Fruit fly (Drosophila melanogaster) whole organism, embryonic: Measurements from ENCODE around the gene p23.

Experiments
- CG6175 ChIP-seq: fragments of 200-800 bp; sonication (Bioruptor generic); IDR thresholded peaks from 3 replicates; pipeline ENCODE4 v1.3.6; 2022; ENCODE audit warnings: missing biosample characterization, missing genetic modification characterization
- D19B ChIP-seq: fragments of 200-800 bp; sonication (Bioruptor generic); optimal IDR thresholded peaks from 2 replicates; lab custom pipeline; 2017; ENCODE audit warnings: missing biosample characterization, mild to moderate bottlenecking, missing genetic modification characterization
- Hmr ChIP-seq: fragments of 200-800 bp; sonication (Bioruptor generic); optimal IDR thresholded peaks from 3 replicates; lab custom pipeline; 2017; ENCODE audit warnings: mild to moderate bottlenecking, missing biosample characterization, missing genetic modification reagents, missing genetic modification characterization
- crc ChIP-seq: fragments of 200-800 bp; sonication (Bioruptor generic); optimal IDR thresholded peaks from 2 replicates; lab custom pipeline; 2016; ENCODE audit warnings: missing biosample characterization, missing genetic modification characterization
- pan ChIP-seq, 4 experiments: fragments of >200 bp in 3 of 4; fragments of 200-800 bp in 1 of 4; sonication (Bioruptor generic) in 1 of 4; optimal IDR thresholded peaks in 3 of 4; IDR thresholded peaks in 1 of 4; 2 replicates each; pipeline versions ENCODE4 v1.3.6 to Lab custom; 2017 to 2022; ENCODE audit warnings: missing biosample characterization in 2 of 4, missing genetic modification characterization in 2 of 4, mixed read lengths in 1 of 4
- phol ChIP-seq: fragments of 200-800 bp; sonication (Bioruptor generic); optimal IDR thresholded peaks from 3 replicates; lab custom pipeline; 2018; ENCODE audit warnings: missing biosample characterization, mild to moderate bottlenecking, missing genetic modification characterization, moderate library complexity
- sim ChIP-seq: fragments of 200-800 bp; sonication (Bioruptor generic); IDR thresholded peaks from 2 replicates; pipeline ENCODE4 v1.3.6; 2022; ENCODE audit warnings: missing biosample characterization, missing genetic modification characterization

DNA sequence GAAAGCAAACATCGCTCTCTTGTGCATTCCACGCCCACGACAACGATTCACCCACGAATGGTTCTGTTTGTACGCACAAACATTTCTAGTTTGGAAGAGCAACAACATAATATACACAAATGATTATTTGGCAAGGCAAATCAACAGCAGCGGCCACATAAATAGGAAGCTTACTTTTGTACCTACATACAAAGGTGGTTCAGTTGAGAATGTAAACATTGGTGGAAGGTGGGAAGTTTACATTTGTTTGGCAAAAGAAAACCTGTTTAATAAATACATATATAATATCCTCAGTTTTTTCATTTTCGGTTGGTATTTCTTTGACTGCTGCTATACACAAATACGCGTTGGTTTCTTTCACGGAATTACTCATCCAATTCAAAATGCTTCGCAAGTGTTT is 24.8 kb downstream of the p23 start:
- TF ChIP-seq Hmr (peak; percentile 93), CG6175 (GFP tag; lab: Robert Waterston, UW) (no peak), D19B (GFP tag; lab: Kevin White, UChicago) (peak; percentile 79), crc (peak; percentile 65), pan (optimal IDR thresholded peaks at IDR 0.05; lab: Kevin White, UChicago) (no peak), pan (GFP tag; optimal IDR thresholded peaks at IDR 0.05 in 1 of 2, IDR thresholded peaks at IDR 0.05 in 1 of 2) (no peak), phol (tag; lab: Kevin White, UChicago) (peak; percentile 88), sim (GFP tag; lab: Robert Waterston, UW) (no peak)
